Worm (Caenorhabditis elegans): ENCODE data around the gene cyn-3.

The cyn-3 gene

ce11 chrV:15187083-15188057, 2.4 kb upstream of the cyn-3 start, which contains the start of the genes cyn-7 and bath-36:
TSS of gene cyn-7 (minus strand) at chrV:15187378.
TSS of gene bath-36 (plus strand) at chrV:15187888.
- TF ChIP-seq dpl-1 (GFP tag; optimal IDR thresholded peaks at IDR 0.05) = peak; percentile 52
- peak; percentile 73 for TF ChIP-seq efl-1 (GFP tag; optimal IDR thresholded peaks at IDR 0.05)
- TF ChIP-seq rcor-1 (GFP tag; IDR thresholded peaks at IDR 0.05) = peak; percentile 58
- no peak for TF ChIP-seq nhr-120 (GFP tag; IDR thresholded peaks at IDR 0.05)
- TF ChIP-seq bed-2 (GFP tag; IDR thresholded peaks at IDR 0.05) = no peak
- TF ChIP-seq Y53F4B.3 (GFP tag; IDR thresholded peaks at IDR 0.05) = no peak
- peak; percentile 59 for TF ChIP-seq gei-17 (GFP tag; optimal IDR thresholded peaks at IDR 0.05)
- TF ChIP-seq lin-40 (tag; optimal IDR thresholded peaks at IDR 0.05) = peak; percentile 85
- peak; percentile 65 for TF ChIP-seq xnd-1 (tag; optimal IDR thresholded peaks at IDR 0.05)
- peak; percentile 81 for TF ChIP-seq pbrm-1 (GFP tag; IDR thresholded peaks at IDR 0.05)
- 0 out of 2 replicates have a peak, but pooled peaks have one; percentile 26 for TF ChIP-seq Y95B8A.8 (GFP tag; IDR thresholded peaks at IDR 0.05)
- peak in 1 of 2 experiments; percentile 63 for TF ChIP-seq let-607 (tag; optimal IDR thresholded peaks at IDR 0.05)
- no peak for TF ChIP-seq egrh-3 (GFP tag; IDR thresholded peaks at IDR 0.05)
- no peak for TF ChIP-seq snpc-1.1 (tag; optimal IDR thresholded peaks at IDR 0.05; ENCODE audit: insufficient read depth)
- no peak for TF ChIP-seq him-1 (tag; optimal IDR thresholded peaks at IDR 0.05)
- TF ChIP-seq nfyb-1 (GFP tag; IDR thresholded peaks at IDR 0.05) = peak; percentile 53; the same call in 1 of the 2 replicates
- no peak for TF ChIP-seq ccch-3 (GFP tag; optimal IDR thresholded peaks at IDR 0.05)
- peak; percentile 86 for TF ChIP-seq tlf-1 (GFP tag; optimal IDR thresholded peaks at IDR 0.05)
- no peak for TF ChIP-seq ceh-58 (GFP tag; IDR thresholded peaks at IDR 0.05)
- no peak for TF ChIP-seq dpff-1 (tag; optimal IDR thresholded peaks at IDR 0.05)
- TF ChIP-seq T07F8.4 (tag; optimal IDR thresholded peaks at IDR 0.05) = no peak
- TF ChIP-seq F37B4.10 (GFP tag; IDR thresholded peaks at IDR 0.05) = no peak
- peak; percentile 28 for TF ChIP-seq atf-7 (tag; optimal IDR thresholded peaks at IDR 0.05)
- TF ChIP-seq B0336.3 (GFP tag; IDR thresholded peaks at IDR 0.05) = peak; percentile 55; the same call in 1 of the 2 replicates
- peak; percentile 76 for TF ChIP-seq snpc-3.4 (tag; optimal IDR thresholded peaks at IDR 0.05)
- peak; percentile 56 for TF ChIP-seq attf-5 (GFP tag; optimal IDR thresholded peaks at IDR 0.05)
- TF ChIP-seq lin-35 (GFP tag; optimal IDR thresholded peaks at IDR 0.05) = peak in 1 of 3 experiments; percentile 66
- no peak for TF ChIP-seq B0035.1 (tag; optimal IDR thresholded peaks at IDR 0.05)
- no peak; the same call in 1 of the 2 replicates for TF ChIP-seq cebp-1 (GFP tag; IDR thresholded peaks at IDR 0.05)
- TF ChIP-seq cebp-1 (tag; optimal IDR thresholded peaks at IDR 0.05) = peak; percentile 61
- TF ChIP-seq lsl-1 (GFP tag; optimal IDR thresholded peaks at IDR 0.05) = peak; percentile 49
- peak; percentile 99 for TF ChIP-seq hsf-1 (GFP tag; IDR thresholded peaks at IDR 0.05)
- TF ChIP-seq ceh-79 (tag; optimal IDR thresholded peaks at IDR 0.05) = no peak
- TF ChIP-seq nfya-2 (GFP tag; IDR thresholded peaks at IDR 0.05) = no peak
- peak; percentile 68 for TF ChIP-seq dox-1 (GFP tag; IDR thresholded peaks at IDR 0.05)
- peak; percentile 70 for TF ChIP-seq lir-1 (GFP tag; conservative IDR thresholded peaks at IDR 0.05)
- peak; percentile 83 for TF ChIP-seq lin-54 (GFP tag; optimal IDR thresholded peaks at IDR 0.05)
- TF ChIP-seq madf-3 (GFP tag; IDR thresholded peaks at IDR 0.05) = 0 out of 2 replicates have a peak, but pooled peaks have one; percentile 63
- peak; percentile 7 for TF ChIP-seq B0261.1 (tag; optimal IDR thresholded peaks at IDR 0.05)
- TF ChIP-seq mes-4 (tag; optimal IDR thresholded peaks at IDR 0.05) = no peak
- TF ChIP-seq ceh-27 (GFP tag; optimal IDR thresholded peaks at IDR 0.05) = no peak
- no peak for TF ChIP-seq F39B2.1 (GFP tag; IDR thresholded peaks at IDR 0.05)
- no peak for TF ChIP-seq Y79H2A.3 (GFP tag; conservative IDR thresholded peaks at IDR 0.05)
- no peak for TF ChIP-seq somi-1 (GFP tag; optimal IDR thresholded peaks at IDR 0.05)
- 0 out of 2 replicates have a peak, but pooled peaks have one; percentile 29 for TF ChIP-seq Y67H2A.10 (GFP tag; conservative IDR thresholded peaks at IDR 0.05)
- TF ChIP-seq F10E7.11 (tag; optimal IDR thresholded peaks at IDR 0.05) = no peak

Data from whole organism, young adult.